Worm (Caenorhabditis elegans) whole organism, mixed stage, embryonic: ENCODE measurements around the gene metl-5.

ENCODE experiments used
- blmp-1 ChIP-seq: fragments of 150-350 bp; optimal IDR thresholded peaks from 2 replicates; lab custom pipeline; 2014; ENCODE audit warnings: missing biosample characterization, missing genetic modification characterization
- elt-3 ChIP-seq: fragments of 150-350 bp; optimal IDR thresholded peaks from 2 replicates; lab custom pipeline; 2014; ENCODE audit warnings: missing biosample characterization, missing genetic modification characterization
- mep-1 ChIP-seq: fragments of 150-350 bp; optimal IDR thresholded peaks from 2 replicates; lab custom pipeline; 2017; ENCODE audit warnings: missing biosample characterization, missing genetic modification reagents, missing genetic modification characterization, inconsistent platforms

DNA sequence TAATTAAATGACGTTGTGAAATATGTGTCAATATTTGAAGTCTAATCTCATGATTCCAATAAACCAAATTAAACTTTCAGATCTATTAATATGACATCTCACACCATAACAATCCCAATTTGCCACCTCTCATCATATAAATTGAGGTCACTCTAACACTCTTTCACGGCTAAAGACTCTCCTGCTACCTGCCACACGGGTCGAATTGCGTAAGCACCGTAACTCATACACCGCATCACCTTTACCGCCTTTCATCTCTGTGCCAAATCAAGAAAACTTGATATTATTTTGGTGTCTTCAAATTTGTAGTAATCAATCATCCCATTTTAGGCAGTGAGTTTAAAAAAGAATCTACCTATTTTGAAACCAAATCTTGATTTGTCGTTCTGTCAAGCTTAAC is 3.5 kb downstream of the metl-5 start:
- TF ChIP-seq blmp-1 (no peak), elt-3 (tag; lab: Kevin White, UChicago) (no peak), mep-1 (tag; lab: Kevin White, UChicago) (no peak)
